Fruit fly (Drosophila melanogaster) whole organism, embryonic: ENCODE results near the gene CG43702.

ENCODE experiments used
- Adf1 ChIP-seq: fragments of 200-800 bp; sonication (Bioruptor generic); IDR thresholded peaks from 2 replicates; pipeline ENCODE4 v1.3.6; 2022; ENCODE audit warnings: missing biosample characterization, missing genetic modification characterization
- Aef1 ChIP-seq: fragments of 200-800 bp; sonication (Bioruptor generic); IDR thresholded peaks from 3 replicates; pipeline ENCODE4 v1.3.6; 2022; ENCODE audit warnings: missing biosample characterization, missing genetic modification characterization
- Asciz ChIP-seq: fragments of 200-800 bp; sonication (Bioruptor generic); optimal IDR thresholded peaks from 2 replicates; lab custom pipeline; 2017; ENCODE audit warnings: missing biosample characterization, mild to moderate bottlenecking, missing genetic modification characterization, missing genetic modification reagents
- Awh ChIP-seq: fragments of 200-800 bp; sonication (Bioruptor generic); IDR thresholded peaks from 2 replicates; pipeline ENCODE4, ENCODE4 v1.3.6; 2022; ENCODE audit warnings: missing biosample characterization, missing genetic modification characterization
- CG1024 ChIP-seq: fragments of 200-800 bp; sonication (Bioruptor generic); IDR thresholded peaks from 2 replicates; pipeline ENCODE4 v1.3.6; 2022; ENCODE audit warnings: missing biosample characterization, missing genetic modification characterization
- CG10959 ChIP-seq: fragments of 200-800 bp; sonication (Bioruptor generic); IDR thresholded peaks from 2 replicates; pipeline ENCODE4 v1.3.6; 2022; ENCODE audit warnings: missing biosample characterization, missing genetic modification characterization
- CG12659 ChIP-seq: fragments of 200-800 bp; sonication (Bioruptor generic); optimal IDR thresholded peaks from 3 replicates; lab custom pipeline; 2017; ENCODE audit warnings: mild to moderate bottlenecking, missing biosample characterization, missing genetic modification reagents, missing genetic modification characterization
- CG15514 ChIP-seq: fragments of 200-800 bp; sonication (Bioruptor generic); optimal IDR thresholded peaks from 3 replicates; lab custom pipeline; 2017; ENCODE audit warnings: missing biosample characterization, missing genetic modification characterization, mild to moderate bottlenecking, moderate library complexity, missing genetic modification reagents
- CG1603 ChIP-seq: fragments of 200-800 bp; sonication (Bioruptor generic); optimal IDR thresholded peaks from 2 replicates; lab custom pipeline; 2019; ENCODE audit warnings: missing biosample characterization, mild to moderate bottlenecking, missing genetic modification characterization, moderate library complexity
- CG16815 ChIP-seq: fragments of 200-800 bp; sonication (Bioruptor generic); optimal IDR thresholded peaks from 3 replicates; lab custom pipeline; 2017; ENCODE audit warnings: missing biosample characterization, mild to moderate bottlenecking, missing genetic modification characterization
- CG2199 ChIP-seq: fragments of 200-800 bp; sonication (Bioruptor generic); IDR thresholded peaks from 3 replicates; pipeline ENCODE4 v1.3.6; 2022; ENCODE audit warnings: missing biosample characterization, missing genetic modification characterization
- CG34224 ChIP-seq: fragments of 200-800 bp; sonication (Bioruptor generic); IDR thresholded peaks from 3 replicates; pipeline ENCODE4 v1.3.6; 2022; ENCODE audit warnings: missing biosample characterization, missing genetic modification characterization; ENCODE audit not compliant: partially characterized antibody
- CG4282 ChIP-seq: fragments of 200-800 bp; sonication (Bioruptor generic); optimal IDR thresholded peaks from 2 replicates; lab custom pipeline; 2016; ENCODE audit warnings: missing biosample characterization, missing genetic modification characterization
- CG6654 ChIP-seq: fragments of 200-800 bp; sonication (Bioruptor generic); optimal IDR thresholded peaks from 2 replicates; lab custom pipeline; 2017; ENCODE audit warnings: missing biosample characterization, mild to moderate bottlenecking, missing genetic modification characterization
- CG6765 ChIP-seq: fragments of 200-800 bp; sonication (Bioruptor generic); optimal IDR thresholded peaks from 3 replicates; lab custom pipeline; 2017; ENCODE audit warnings: missing biosample characterization, mild to moderate bottlenecking, missing genetic modification characterization
- Camta ChIP-seq: fragments of 200-800 bp; sonication (Bioruptor generic); optimal IDR thresholded peaks from 2 replicates; lab custom pipeline; 2016; ENCODE audit warnings: missing biosample characterization, missing genetic modification characterization
- Dp ChIP-seq: fragments of 200-800 bp; sonication (Bioruptor generic); optimal IDR thresholded peaks from 2 replicates; lab custom pipeline; 2018; ENCODE audit warnings: missing biosample characterization, mild to moderate bottlenecking, missing genetic modification characterization, moderate library complexity
- E2f1 ChIP-seq: fragments of 200-800 bp; sonication (Bioruptor generic); IDR thresholded peaks from 2 replicates; pipeline ENCODE4 v1.3.6; 2022; ENCODE audit warnings: missing biosample characterization, missing genetic modification characterization
- Gug ChIP-seq: fragments of 200-800 bp; sonication (Bioruptor generic); IDR thresholded peaks from 4 replicates; pipeline ENCODE4 v1.3.6; 2022; ENCODE audit warnings: missing biosample characterization, missing genetic modification characterization
- HHEX ChIP-seq: fragments of 200-800 bp; sonication (Bioruptor generic); optimal IDR thresholded peaks from 3 replicates; lab custom pipeline; 2017; ENCODE audit warnings: missing biosample characterization, mild to moderate bottlenecking, missing genetic modification characterization, missing genetic modification reagents
- Hr3 ChIP-seq: fragments of 200-800 bp; sonication (Bioruptor generic); optimal IDR thresholded peaks from 3 replicates; lab custom pipeline; 2016; ENCODE audit warnings: missing biosample characterization, missing genetic modification characterization
- Jarid2 ChIP-seq: fragments of 200-800 bp; sonication (Bioruptor generic); optimal IDR thresholded peaks from 3 replicates; lab custom pipeline; 2017; ENCODE audit warnings: mild to moderate bottlenecking, missing biosample characterization, missing genetic modification reagents, missing genetic modification characterization
- Kr ChIP-seq: fragments of 200-800 bp; sonication (Bioruptor generic); optimal IDR thresholded peaks from 2 replicates; lab custom pipeline; 2017; ENCODE audit warnings: missing biosample characterization, mild to moderate bottlenecking, missing genetic modification characterization
- Lpt ChIP-seq: fragments of >200 bp; optimal IDR thresholded peaks from 2 replicates; lab custom pipeline; 2018; ENCODE audit warnings: missing biosample characterization, missing genetic modification characterization
- Med ChIP-seq: fragments of 200-800 bp; sonication (Bioruptor generic); peaks from one replicate; lab custom pipeline; 2016; ENCODE audit warnings: missing biosample characterization, missing genetic modification characterization, mild to moderate bottlenecking, inconsistent platforms, moderate library complexity
- Mes4 ChIP-seq: fragments of 200-800 bp; sonication (Bioruptor generic); optimal IDR thresholded peaks from 2 replicates; lab custom pipeline; 2016; ENCODE audit warnings: missing biosample characterization, missing genetic modification characterization
- NC2α ChIP-seq: fragments of 200-800 bp; sonication (Bioruptor generic); optimal IDR thresholded peaks from 2 replicates; lab custom pipeline; 2016; ENCODE audit warnings: missing biosample characterization, missing genetic modification characterization
- NK7.1 ChIP-seq: fragments of 200-800 bp; sonication (Bioruptor generic); optimal IDR thresholded peaks from 3 replicates; lab custom pipeline; 2016; ENCODE audit warnings: missing biosample characterization, missing genetic modification characterization
- Taf1 ChIP-seq: fragments of 200-800 bp; sonication (Bioruptor generic); IDR thresholded peaks from 2 replicates; pipeline ENCODE4 v1.3.6; 2022; ENCODE audit warnings: missing biosample characterization, missing genetic modification characterization
- Trl ChIP-seq, 3 experiments: fragments of >200 bp in 2 of 3; fragments of 200-800 bp in 1 of 3; sonication (Bioruptor generic) in 1 of 3; optimal IDR thresholded peaks; 2 replicates in 1 of 3; 3 replicates in 2 of 3; lab custom pipeline; 2016 to 2017; ENCODE audit warnings: missing biosample characterization in 1 of 3, missing genetic modification characterization in 1 of 3
- Usf ChIP-seq: fragments of 200-800 bp; sonication (Bioruptor generic); optimal IDR thresholded peaks from 2 replicates; lab custom pipeline; 2017; ENCODE audit warnings: missing genotype, missing biosample characterization, missing genetic modification characterization
- Vsx1 ChIP-seq: fragments of 200-800 bp; sonication (Bioruptor generic); optimal IDR thresholded peaks from 2 replicates; lab custom pipeline; 2017; ENCODE audit warnings: missing biosample characterization, mild to moderate bottlenecking, missing genetic modification characterization, missing genetic modification reagents
- ap ChIP-seq: fragments of 200-800 bp; sonication (Bioruptor generic); IDR thresholded peaks from 2 replicates; pipeline ENCODE4 v1.3.6; 2022; ENCODE audit warnings: missing biosample characterization, missing genetic modification characterization
- ato ChIP-seq: fragments of 200-800 bp; sonication (Bioruptor generic); IDR thresholded peaks from 2 replicates; pipeline ENCODE4 v1.3.6; 2022; ENCODE audit warnings: missing biosample characterization, missing genetic modification characterization; ENCODE audit not compliant: partially characterized antibody
- cad ChIP-seq: fragments of >200 bp; optimal IDR thresholded peaks from 2 replicates; lab custom pipeline; 2017; ENCODE audit warnings: missing biosample characterization, missing genetic modification characterization
- cas ChIP-seq: fragments of 200-800 bp; sonication (Bioruptor generic); IDR thresholded peaks from 2 replicates; pipeline ENCODE4 v1.3.6; 2022; ENCODE audit warnings: missing biosample characterization, missing genetic modification characterization
- dmrt11E ChIP-seq: fragments of 200-800 bp; sonication (Bioruptor generic); optimal IDR thresholded peaks from 3 replicates; lab custom pipeline; 2018; ENCODE audit warnings: missing biosample characterization, mild to moderate bottlenecking, missing genetic modification characterization, moderate library complexity
- gfzf ChIP-seq: fragments of 200-800 bp; sonication (Bioruptor generic); optimal IDR thresholded peaks from 2 replicates; lab custom pipeline; 2016; ENCODE audit warnings: missing biosample characterization, mild to moderate bottlenecking, missing genetic modification characterization, moderate library complexity
- ham ChIP-seq: fragments of 200-800 bp; sonication (Bioruptor generic); IDR thresholded peaks from 2 replicates; pipeline ENCODE4 v1.3.6; 2022; ENCODE audit warnings: missing biosample characterization, missing genetic modification characterization
- ind ChIP-seq: fragments of 200-800 bp; sonication (Bioruptor generic); optimal IDR thresholded peaks from 3 replicates; lab custom pipeline; 2016; ENCODE audit warnings: missing biosample characterization, missing genetic modification characterization
- knrl ChIP-seq: fragments of 200-800 bp; sonication (Bioruptor generic); IDR thresholded peaks from 3 replicates; pipeline ENCODE4 v1.3.6; 2022; ENCODE audit warnings: missing biosample characterization, missing genetic modification characterization; ENCODE audit not compliant: partially characterized antibody
- lmd ChIP-seq: fragments of 200-800 bp; sonication (Bioruptor generic); IDR thresholded peaks from 2 replicates; pipeline ENCODE4 v1.3.6; 2022; ENCODE audit warnings: missing biosample characterization, missing genetic modification characterization
- lola ChIP-seq, 3 experiments: fragments of >200 bp in 2 of 3; fragments of 200-800 bp in 1 of 3; sonication (Bioruptor generic) in 1 of 3; optimal IDR thresholded peaks; 2 replicates each; lab custom pipeline; 2017 to 2019; ENCODE audit warnings: missing biosample characterization in 3 of 3, missing genetic modification characterization in 3 of 3, mild to moderate bottlenecking in 1 of 3, moderate library complexity in 1 of 3
- maf-S ChIP-seq: fragments of 200-800 bp; sonication (Bioruptor generic); optimal IDR thresholded peaks from 2 replicates; lab custom pipeline; 2016; ENCODE audit warnings: missing biosample characterization, missing genetic modification characterization
- mld ChIP-seq: fragments of 200-800 bp; sonication (Bioruptor generic); IDR thresholded peaks from 3 replicates; pipeline ENCODE4 v1.3.6; 2022; ENCODE audit warnings: missing biosample characterization, missing genetic modification characterization; ENCODE audit not compliant: partially characterized antibody
- nau ChIP-seq: fragments of 200-800 bp; sonication (Bioruptor generic); optimal IDR thresholded peaks from 3 replicates; lab custom pipeline; 2017; ENCODE audit warnings: missing biosample characterization, mild to moderate bottlenecking, missing genetic modification characterization, missing genetic modification reagents
- nerfin-2 ChIP-seq: fragments of 200-800 bp; sonication (Bioruptor generic); IDR thresholded peaks from 2 replicates; pipeline ENCODE4 v1.3.6; 2022; ENCODE audit warnings: missing biosample characterization, missing genetic modification characterization; ENCODE audit not compliant: partially characterized antibody
- tgo ChIP-seq: fragments of 200-800 bp; sonication (Bioruptor generic); IDR thresholded peaks from 3 replicates; pipeline ENCODE4 v1.3.6; 2022; ENCODE audit warnings: missing biosample characterization, missing genetic modification characterization
- tio ChIP-seq: fragments of 200-800 bp; sonication (Bioruptor generic); optimal IDR thresholded peaks from 2 replicates; lab custom pipeline; 2017; ENCODE audit warnings: missing biosample characterization, missing genetic modification characterization, inconsistent platforms
- twi ChIP-seq: fragments of 200-800 bp; optimal IDR thresholded peaks from 2 replicates; lab custom pipeline; 2019; ENCODE audit warnings: missing biosample characterization, mild to moderate bottlenecking, missing genetic modification characterization, moderate library complexity

CG43702 gene

dm6 chr3L:21279876-21280566 is 18.5 kb upstream of the CG43702 start, which contains the start of gene AcCoAS (continued):
- TF ChIP-seq Trl (optimal IDR thresholded peaks at IDR 0.05; lab: Kevin White, UChicago) (peak in 1 of 2 experiments; percentile 61), Trl (GFP tag; optimal IDR thresholded peaks at IDR 0.05; lab: Kevin White, UChicago) (peak; percentile 8), Med (peak; percentile 93), NC2α (no peak), CG1603 (no peak), maf-S (no peak), cad (no peak), CG16815 (GFP tag; lab: Kevin White, UChicago) (no peak), Kr (GFP tag; lab: Kevin White, UChicago) (no peak), E2f1 (GFP tag; lab: Robert Waterston, UW) (no peak), Taf1 (GFP tag; lab: Robert Waterston, UW) (no peak), Awh (GFP tag; lab: Robert Waterston, UW) (no peak), tgo (GFP tag; lab: Robert Waterston, UW) (no peak; the same call in 2 of the 3 replicates), Camta (GFP tag; lab: Kevin White, UChicago) (no peak), knrl (no peak), CG4282 (GFP tag; lab: Kevin White, UChicago) (no peak), CG12659 (GFP tag; lab: Kevin White, UChicago) (peak; percentile 44), lola (GFP tag; optimal IDR thresholded peaks at IDR 0.05; lab: Kevin White, UChicago) (no peak), Hr3 (GFP tag; lab: Kevin White, UChicago) (no peak), ham (GFP tag; lab: Robert Waterston, UW) (no peak), Mes4 (no peak), CG2199 (no peak), nerfin-2 (no peak), cas (GFP tag; lab: Robert Waterston, UW) (no peak), NK7.1 (GFP tag; lab: Kevin White, UChicago) (no peak), ind (GFP tag; lab: Kevin White, UChicago) (peak; percentile 1), Dp (GFP tag; lab: Kevin White, UChicago) (no peak), CG15514 (GFP tag; lab: Kevin White, UChicago) (peak; percentile 50), CG1024 (GFP tag; lab: Robert Waterston, UW) (no peak), lmd (GFP tag; lab: Robert Waterston, UW) (no peak), Adf1 (GFP tag; lab: Robert Waterston, UW) (no peak; the same call in 1 of the 2 replicates), gfzf (GFP tag; lab: Kevin White, UChicago) (no peak), CG34224 (GFP tag; lab: Robert Waterston, UW) (no peak), Usf (GFP tag; lab: Kevin White, UChicago) (no peak), ato (no peak), Asciz (GFP tag; lab: Kevin White, UChicago) (no peak), tio (GFP tag; lab: Kevin White, UChicago) (no peak), mld (GFP tag; lab: Robert Waterston, UW) (no peak), nau (peak; percentile 60), Aef1 (GFP tag; lab: Robert Waterston, UW) (no peak), ap (no peak), CG6654 (GFP tag; lab: Kevin White, UChicago) (no peak), CG10959 (no peak), Lpt (GFP tag; lab: Kevin White, UChicago) (no peak), Vsx1 (GFP tag; lab: Kevin White, UChicago) (no peak), twi (no peak), dmrt11E (tag; lab: Kevin White, UChicago) (no peak), Gug (GFP tag; lab: Robert Waterston, UW) (no peak), Jarid2 (GFP tag; lab: Kevin White, UChicago) (peak; percentile 87), HHEX (GFP tag; lab: Kevin White, UChicago) (no peak), CG6765 (peak; percentile 52)
